Fruit fly (Drosophila melanogaster) whole organism, pupa: Measurements from ENCODE around the gene opa.
A peak's percentile ranks its signal among the peaks of the same experiment; 100 is the strongest.

Source experiments
- CG10348 ChIP-seq: fragments of 200-800 bp; sonication (Bioruptor generic); IDR thresholded peaks from 2 replicates; pipeline ENCODE4 v1.3.6; 2022; ENCODE audit warnings: missing biosample characterization, missing genetic modification characterization
- CG12605 ChIP-seq: fragments of 200-800 bp; sonication (Bioruptor generic); IDR thresholded peaks from 2 replicates; pipeline ENCODE4 v1.3.6; 2022; ENCODE audit warnings: missing biosample characterization, missing genetic modification characterization
- CG13204 ChIP-seq: fragments of 200-800 bp; sonication (Bioruptor generic); optimal IDR thresholded peaks from 2 replicates; lab custom pipeline; 2018; ENCODE audit warnings: missing biosample characterization, mild to moderate bottlenecking, missing genetic modification characterization, moderate library complexity
- CG14655 ChIP-seq: fragments of 200-800 bp; sonication (Bioruptor generic); optimal IDR thresholded peaks from 3 replicates; lab custom pipeline; 2017; ENCODE audit warnings: mild to moderate bottlenecking, missing biosample characterization, missing genetic modification reagents, missing genetic modification characterization
- CG15710 ChIP-seq: fragments of 200-800 bp; sonication (Bioruptor generic); optimal IDR thresholded peaks from 2 replicates; lab custom pipeline; 2018; ENCODE audit warnings: missing biosample characterization, mild to moderate bottlenecking, missing genetic modification characterization, moderate library complexity
- CG17806 ChIP-seq: fragments of 200-800 bp; sonication (Bioruptor generic); optimal IDR thresholded peaks from 2 replicates; lab custom pipeline; 2018; ENCODE audit warnings: missing biosample characterization, mild to moderate bottlenecking, missing genetic modification characterization, moderate library complexity
- CG32121 ChIP-seq: fragments of 200-800 bp; sonication (Bioruptor generic); IDR thresholded peaks from 2 replicates; pipeline ENCODE4 v1.3.6; 2022; ENCODE audit warnings: missing biosample characterization, missing genetic modification characterization
- CG34367 ChIP-seq: fragments of 200-800 bp; sonication (Bioruptor generic); optimal IDR thresholded peaks from 2 replicates; lab custom pipeline; 2018; ENCODE audit warnings: missing biosample characterization, mild to moderate bottlenecking, missing genetic modification characterization
- CG4496 ChIP-seq: fragments of 200-800 bp; sonication (Bioruptor generic); IDR thresholded peaks from 3 replicates; pipeline ENCODE4 v1.3.6; 2022; ENCODE audit warnings: missing biosample characterization, missing genetic modification characterization
- CG8159 ChIP-seq: fragments of 200-800 bp; sonication (Bioruptor generic); optimal IDR thresholded peaks from 3 replicates; lab custom pipeline; 2018; ENCODE audit warnings: missing biosample characterization, mild to moderate bottlenecking, missing genetic modification characterization, moderate library complexity
- CG8301 ChIP-seq: fragments of 200-800 bp; sonication (Bioruptor generic); optimal IDR thresholded peaks from 2 replicates; lab custom pipeline; 2018; ENCODE audit warnings: missing biosample characterization, mild to moderate bottlenecking, missing genetic modification characterization
- CG9948 ChIP-seq: fragments of 200-800 bp; sonication (Bioruptor generic); optimal IDR thresholded peaks from 2 replicates; lab custom pipeline; 2018; ENCODE audit warnings: missing biosample characterization, mild to moderate bottlenecking, missing genetic modification characterization, moderate library complexity
- D1 ChIP-seq: fragments of 200-800 bp; sonication (Bioruptor generic); optimal IDR thresholded peaks from 2 replicates; lab custom pipeline; 2018; ENCODE audit warnings: missing biosample characterization, mild to moderate bottlenecking, missing genetic modification characterization, moderate library complexity
- EcR ChIP-seq: fragments of 200-800 bp; sonication (Bioruptor generic); optimal IDR thresholded peaks from 3 replicates; lab custom pipeline; 2019; ENCODE audit warnings: missing biosample characterization, missing genetic modification characterization, mild to moderate bottlenecking, moderate library complexity, missing genetic modification reagents
- Ets98B ChIP-seq: fragments of 200-800 bp; sonication (Bioruptor generic); IDR thresholded peaks from 2 replicates; pipeline ENCODE4 v1.3.6; 2022; ENCODE audit warnings: missing biosample characterization, missing genetic modification characterization
- Pif1A ChIP-seq: fragments of 200-800 bp; sonication (Bioruptor generic); optimal IDR thresholded peaks from 3 replicates; lab custom pipeline; 2016; ENCODE audit warnings: missing biosample characterization, missing genetic modification characterization
- Pif1B ChIP-seq: fragments of 200-800 bp; sonication (Bioruptor generic); optimal IDR thresholded peaks from 3 replicates; lab custom pipeline; 2016; ENCODE audit warnings: missing biosample characterization, missing genetic modification characterization
- Snoo ChIP-seq: fragments of 200-800 bp; sonication (Bioruptor generic); optimal IDR thresholded peaks from 3 replicates; lab custom pipeline; 2017; ENCODE audit warnings: missing biosample characterization, mild to moderate bottlenecking, missing genetic modification characterization, inconsistent platforms
- fd96Ca ChIP-seq: fragments of 200-800 bp; sonication (Bioruptor generic); IDR thresholded peaks from 3 replicates; pipeline ENCODE4 v1.3.6; 2022; ENCODE audit warnings: missing biosample characterization, missing genetic modification characterization
- gl ChIP-seq: fragments of 200-800 bp; sonication (Bioruptor generic); optimal IDR thresholded peaks from 2 replicates; lab custom pipeline; 2018; ENCODE audit warnings: missing biosample characterization, mild to moderate bottlenecking, missing genetic modification characterization
- rn ChIP-seq: fragments of 200-800 bp; sonication (Bioruptor generic); IDR thresholded peaks from 2 replicates; pipeline ENCODE4 v1.3.6; 2022; ENCODE audit warnings: missing biosample characterization, missing genetic modification characterization

Gene opa

DNA sequence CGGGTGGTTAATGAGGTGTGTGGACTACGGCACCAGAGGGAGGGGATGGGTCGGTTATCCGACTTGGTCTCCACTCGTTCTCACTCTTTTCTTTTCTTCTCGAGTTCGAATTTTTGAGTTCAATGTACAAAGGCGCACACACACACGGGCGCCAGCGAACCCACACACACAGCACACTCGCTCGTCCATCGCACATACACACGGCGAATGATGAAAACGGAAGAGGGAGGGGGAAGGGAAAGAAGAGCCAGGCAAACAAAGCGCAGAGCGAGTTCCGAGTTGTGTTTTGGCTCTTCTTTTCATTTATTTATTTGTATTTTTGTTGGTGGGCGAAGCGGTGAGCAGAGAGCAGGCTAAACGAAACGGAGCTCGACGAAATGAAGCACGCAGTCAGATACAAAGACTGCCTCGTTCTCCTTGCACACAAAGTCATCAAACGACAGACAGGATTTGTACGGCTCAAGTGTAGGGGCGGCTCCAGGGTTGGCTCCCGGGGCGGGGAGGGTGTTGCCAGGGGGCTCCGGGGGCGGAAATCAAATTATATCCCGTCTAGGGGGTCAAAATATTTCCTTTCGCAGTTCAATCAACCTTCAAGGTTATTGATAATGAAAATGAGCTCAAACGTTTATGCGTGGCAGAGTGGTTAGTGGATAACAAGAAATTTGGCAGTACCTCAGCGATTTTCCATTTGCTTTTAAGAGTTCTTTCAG lies 42.5 kb upstream of the opa start:
- TF ChIP-seq CG13204 (GFP tag; lab: Kevin White, UChicago): peak; percentile 76
- no peak for TF ChIP-seq rn
- TF ChIP-seq Pif1A (GFP tag; lab: Kevin White, UChicago): peak; percentile 20
- TF ChIP-seq CG34367 (tag; lab: Kevin White, UChicago): no peak
- TF ChIP-seq CG9948 (tag; lab: Kevin White, UChicago): no peak
- TF ChIP-seq CG14655 (GFP tag; lab: Kevin White, UChicago): no peak
- peak; percentile 26 for TF ChIP-seq CG17806
- TF ChIP-seq CG15710 (tag; lab: Kevin White, UChicago): peak; percentile 29
- peak; percentile 80 for TF ChIP-seq CG4496 (GFP tag; lab: Robert Waterston, UW)
- no peak for TF ChIP-seq CG10348 (GFP tag; lab: Robert Waterston, UW)
- TF ChIP-seq gl (tag; lab: Kevin White, UChicago): peak; percentile 70
- no peak for TF ChIP-seq D1
- TF ChIP-seq Pif1B (GFP tag; lab: Kevin White, UChicago): peak; percentile 20
- TF ChIP-seq EcR (GFP tag; lab: Kevin White, UChicago): peak; percentile 99
- TF ChIP-seq CG8301 (tag; lab: Kevin White, UChicago): no peak
- TF ChIP-seq Snoo (tag; lab: Kevin White, UChicago): no peak
- TF ChIP-seq Ets98B (GFP tag; lab: Robert Waterston, UW): no peak
- TF ChIP-seq CG32121: no peak
- TF ChIP-seq CG12605 (GFP tag; lab: Robert Waterston, UW): no peak
- peak; percentile 62; the same call in 1 of the 3 replicates for TF ChIP-seq fd96Ca (GFP tag; lab: Robert Waterston, UW)
- TF ChIP-seq CG8159: no peak
- TF ChIP-seq, all 21 proteins: peak for 9

DNA sequence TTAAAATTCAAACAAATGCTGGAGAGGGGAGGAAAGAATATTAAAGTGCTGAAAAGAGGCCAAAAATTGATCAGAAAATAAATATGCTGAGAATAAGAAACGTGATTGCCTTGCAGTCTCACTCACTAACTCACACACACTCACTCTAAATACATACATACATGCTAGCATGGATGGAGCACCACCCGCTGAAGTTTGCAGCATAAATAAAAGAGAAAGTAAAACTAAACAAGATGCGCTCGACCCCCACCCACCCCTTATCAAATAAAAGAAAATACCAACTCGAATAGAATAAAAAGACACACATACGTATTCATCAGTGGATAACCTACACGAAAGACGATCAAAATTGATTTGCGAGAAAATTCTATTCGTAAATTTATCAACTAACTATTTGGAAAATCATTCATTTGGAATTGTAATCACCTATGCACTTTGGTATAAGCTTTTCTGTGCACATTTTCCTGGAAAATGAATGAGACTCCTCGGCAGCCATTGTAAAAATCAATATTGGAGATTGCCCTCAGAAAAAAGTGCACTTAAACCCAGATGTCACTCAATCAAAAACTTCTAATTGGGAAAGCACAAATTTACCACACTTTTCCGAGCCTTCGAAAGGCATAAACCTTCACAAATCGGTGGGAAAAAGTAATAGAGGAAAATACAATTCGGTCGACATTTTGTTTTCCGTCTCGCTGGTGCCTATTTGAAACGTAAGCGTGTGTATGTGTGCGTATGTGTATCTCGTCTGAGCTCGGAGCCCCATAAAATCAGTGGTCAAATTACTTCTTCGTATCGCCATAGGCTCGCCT lies 41.3 kb upstream of the opa start, which contains the start of gene Gmppb:
Gene Gmppb (plus strand): TSS at position 321 of the 812 bp plus-strand sequence.
- TF ChIP-seq CG17806 (no peak), CG34367 (tag; lab: Kevin White, UChicago) (no peak), fd96Ca (GFP tag; lab: Robert Waterston, UW) (no peak), CG13204 (GFP tag; lab: Kevin White, UChicago) (no peak), CG15710 (tag; lab: Kevin White, UChicago) (no peak), rn (no peak), CG8301 (tag; lab: Kevin White, UChicago) (no peak), Snoo (tag; lab: Kevin White, UChicago) (no peak), CG32121 (no peak), CG10348 (GFP tag; lab: Robert Waterston, UW) (no peak), CG8159 (no peak), CG9948 (tag; lab: Kevin White, UChicago) (no peak), CG14655 (GFP tag; lab: Kevin White, UChicago) (no peak), gl (tag; lab: Kevin White, UChicago) (no peak), Pif1A (GFP tag; lab: Kevin White, UChicago) (no peak)
- TF ChIP-seq, all 21 proteins: peak for 0

DNA sequence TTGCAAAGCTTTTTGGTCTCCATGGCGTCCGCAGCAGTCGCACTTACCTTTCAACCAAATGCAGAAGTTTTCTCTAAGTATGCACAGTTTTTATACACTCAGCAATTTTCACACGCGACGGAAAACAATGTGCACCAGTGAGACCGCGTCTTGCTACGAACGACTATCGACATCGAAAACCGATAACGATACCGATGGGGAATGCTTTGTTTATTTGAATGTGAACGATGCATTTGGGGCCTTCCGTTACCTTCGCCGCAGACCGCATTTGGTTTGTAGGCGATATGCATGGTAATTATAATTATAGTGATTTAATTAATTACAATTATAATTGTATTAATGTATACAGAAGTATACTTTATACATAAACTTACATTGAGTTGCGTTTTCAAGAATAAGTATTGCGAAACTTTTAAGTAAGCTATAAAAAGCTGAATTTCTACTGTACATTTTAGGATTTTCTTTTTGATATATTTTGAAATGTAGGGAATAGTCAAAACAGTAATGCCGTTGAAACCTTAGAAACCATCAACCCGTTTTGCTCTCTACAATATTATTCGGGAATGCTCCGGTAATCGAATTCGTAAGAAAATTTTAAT lies 40.6 kb upstream of the opa start, which contains the start of the genes Hus1-like and ctrip:
Gene Hus1-like (minus strand): TSS at position 161 of the 599 bp plus-strand sequence.
Gene ctrip (minus strand): TSS at position 161 of the 599 bp plus-strand sequence.
- TF ChIP-seq CG9948 (tag; lab: Kevin White, UChicago): no peak
- no peak for TF ChIP-seq rn
- no peak for TF ChIP-seq CG15710 (tag; lab: Kevin White, UChicago)
- TF ChIP-seq D1: no peak
- TF ChIP-seq gl (tag; lab: Kevin White, UChicago): no peak
- TF ChIP-seq CG10348 (GFP tag; lab: Robert Waterston, UW): no peak
- TF ChIP-seq CG13204 (GFP tag; lab: Kevin White, UChicago): no peak
- TF ChIP-seq CG12605 (GFP tag; lab: Robert Waterston, UW): 0 out of 2 replicates have a peak, but pooled peaks have one; percentile 14
- TF ChIP-seq Pif1A (GFP tag; lab: Kevin White, UChicago): no peak
- no peak for TF ChIP-seq CG8301 (tag; lab: Kevin White, UChicago)
- TF ChIP-seq fd96Ca (GFP tag; lab: Robert Waterston, UW): 0 out of 3 replicates have a peak, but pooled peaks have one; percentile 36
- TF ChIP-seq EcR (GFP tag; lab: Kevin White, UChicago): peak; percentile 27
- TF ChIP-seq CG17806: no peak
- TF ChIP-seq Ets98B (GFP tag; lab: Robert Waterston, UW): no peak
- TF ChIP-seq CG14655 (GFP tag; lab: Kevin White, UChicago): no peak
- TF ChIP-seq CG4496 (GFP tag; lab: Robert Waterston, UW): no peak
- TF ChIP-seq Snoo (tag; lab: Kevin White, UChicago): no peak
- no peak for TF ChIP-seq CG32121
- TF ChIP-seq Pif1B (GFP tag; lab: Kevin White, UChicago): no peak
- no peak for TF ChIP-seq CG34367 (tag; lab: Kevin White, UChicago)
- TF ChIP-seq CG8159: no peak

DNA sequence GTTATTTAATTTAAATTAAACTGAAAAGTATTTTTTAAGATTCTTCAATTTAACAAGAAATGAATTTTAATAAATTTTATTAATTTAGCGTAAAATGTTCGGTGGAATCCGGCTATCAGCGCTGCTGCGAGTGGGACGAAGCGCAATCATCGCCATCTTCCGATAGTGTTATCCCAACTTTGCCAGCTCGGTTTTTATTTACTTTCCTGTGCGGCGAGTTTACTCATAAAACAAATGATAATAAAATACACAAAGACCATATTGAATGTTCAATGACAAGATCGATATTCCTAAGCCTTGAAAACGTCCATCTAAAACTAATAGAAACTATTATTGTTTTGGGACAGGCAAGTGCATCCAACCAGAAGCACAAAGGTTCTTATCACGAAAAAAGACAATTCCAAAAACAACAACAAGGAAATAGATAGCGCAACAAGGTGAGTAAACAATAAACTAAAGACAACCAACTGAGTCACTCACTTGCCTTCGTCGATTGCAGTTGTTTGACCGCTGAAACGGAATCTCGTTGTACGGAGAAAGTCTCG lies 39.4 kb upstream of the opa start:
- peak; percentile 14; the same call in 1 of the 2 replicates for TF ChIP-seq CG12605 (GFP tag; lab: Robert Waterston, UW)
- TF ChIP-seq CG32121: peak; percentile 34; the same call in 1 of the 2 replicates
- TF ChIP-seq CG4496 (GFP tag; lab: Robert Waterston, UW): 0 out of 3 replicates have a peak, but pooled peaks have one; percentile 40
- no peak for TF ChIP-seq CG9948 (tag; lab: Kevin White, UChicago)
- no peak for TF ChIP-seq CG10348 (GFP tag; lab: Robert Waterston, UW)
- TF ChIP-seq rn: no peak
- TF ChIP-seq gl (tag; lab: Kevin White, UChicago): peak; percentile 33
- peak; percentile 9 for TF ChIP-seq CG34367 (tag; lab: Kevin White, UChicago)
- no peak for TF ChIP-seq Pif1B (GFP tag; lab: Kevin White, UChicago)
- no peak for TF ChIP-seq CG13204 (GFP tag; lab: Kevin White, UChicago)
- TF ChIP-seq CG14655 (GFP tag; lab: Kevin White, UChicago): no peak
- TF ChIP-seq Pif1A (GFP tag; lab: Kevin White, UChicago): no peak
- TF ChIP-seq CG8159: no peak
- TF ChIP-seq CG8301 (tag; lab: Kevin White, UChicago): no peak
- peak; percentile 76 for TF ChIP-seq EcR (GFP tag; lab: Kevin White, UChicago)
- TF ChIP-seq D1: no peak
- TF ChIP-seq fd96Ca (GFP tag; lab: Robert Waterston, UW): peak; percentile 62; the same call in 2 of the 3 replicates
- TF ChIP-seq Snoo (tag; lab: Kevin White, UChicago): peak; percentile 11
- TF ChIP-seq CG15710 (tag; lab: Kevin White, UChicago): peak; percentile 34
- TF ChIP-seq Ets98B (GFP tag; lab: Robert Waterston, UW): peak; percentile 26; the same call in 1 of the 2 replicates
- TF ChIP-seq CG17806: no peak
